Fruit fly (Drosophila melanogaster) whole organism, embryonic: ENCODE data around the gene CG34163.

ENCODE experiments used
- ATbp ChIP-seq: fragments of 200-800 bp; sonication (Bioruptor generic); optimal IDR thresholded peaks from 2 replicates; lab custom pipeline; 2017; ENCODE audit warnings: missing biosample characterization, mild to moderate bottlenecking, missing genetic modification characterization, missing genetic modification reagents
- Adf1 ChIP-seq: fragments of 200-800 bp; sonication (Bioruptor generic); IDR thresholded peaks from 2 replicates; pipeline ENCODE4 v1.3.6; 2022; ENCODE audit warnings: missing biosample characterization, missing genetic modification characterization
- Antp ChIP-seq: fragments of 200-800 bp; sonication (Bioruptor generic); optimal IDR thresholded peaks from 3 replicates; lab custom pipeline; 2016; ENCODE audit warnings: missing biosample characterization, missing genetic modification characterization
- Awh ChIP-seq: fragments of 200-800 bp; sonication (Bioruptor generic); IDR thresholded peaks from 2 replicates; pipeline ENCODE4, ENCODE4 v1.3.6; 2022; ENCODE audit warnings: missing biosample characterization, missing genetic modification characterization
- Bteb2 ChIP-seq: fragments of 200-800 bp; sonication (Bioruptor generic); optimal IDR thresholded peaks from 2 replicates; lab custom pipeline; 2016; ENCODE audit warnings: missing biosample characterization, missing genetic modification characterization
- CG10209 ChIP-seq: fragments of 200-800 bp; sonication (Bioruptor generic); optimal IDR thresholded peaks from 3 replicates; lab custom pipeline; 2017; ENCODE audit warnings: missing biosample characterization, mild to moderate bottlenecking, missing genetic modification characterization, missing genetic modification reagents
- CG10267 ChIP-seq: fragments of 200-800 bp; sonication (Bioruptor generic); optimal IDR thresholded peaks from 2 replicates; lab custom pipeline; 2018; ENCODE audit warnings: missing biosample characterization, mild to moderate bottlenecking, missing genetic modification characterization, moderate library complexity
- CG11085 ChIP-seq: fragments of 200-800 bp; sonication (Bioruptor generic); IDR thresholded peaks from 2 replicates; pipeline ENCODE4 v1.3.6; 2022; ENCODE audit warnings: missing biosample characterization, missing genetic modification characterization
- CG11398 ChIP-seq: fragments of 200-800 bp; sonication (Bioruptor generic); optimal IDR thresholded peaks from 2 replicates; lab custom pipeline; 2016; ENCODE audit warnings: missing biosample characterization, missing genetic modification characterization
- CG14965 ChIP-seq: fragments of 200-800 bp; sonication (Bioruptor generic); optimal IDR thresholded peaks from 2 replicates; lab custom pipeline; 2016; ENCODE audit warnings: missing biosample characterization, missing genetic modification characterization, borderline replicate concordance
- CG15514 ChIP-seq: fragments of 200-800 bp; sonication (Bioruptor generic); optimal IDR thresholded peaks from 3 replicates; lab custom pipeline; 2017; ENCODE audit warnings: missing biosample characterization, missing genetic modification characterization, mild to moderate bottlenecking, moderate library complexity, missing genetic modification reagents
- CG1602 ChIP-seq: fragments of 200-800 bp; sonication (Bioruptor generic); optimal IDR thresholded peaks from 3 replicates; lab custom pipeline; 2016; ENCODE audit warnings: missing biosample characterization, missing genetic modification characterization
- CG16813 ChIP-seq: fragments of 200-800 bp; sonication (Bioruptor generic); IDR thresholded peaks from 3 replicates; pipeline ENCODE4 v1.3.6; 2022; ENCODE audit warnings: missing biosample characterization, missing genetic modification characterization; ENCODE audit not compliant: partially characterized antibody
- CG17328 ChIP-seq: fragments of 200-800 bp; sonication (Bioruptor generic); IDR thresholded peaks from 2 replicates; pipeline ENCODE4 v1.3.6; 2022; ENCODE audit warnings: missing biosample characterization, missing genetic modification characterization
- CG17568 ChIP-seq: fragments of 200-800 bp; sonication (Bioruptor generic); optimal IDR thresholded peaks from 2 replicates; lab custom pipeline; 2018; ENCODE audit warnings: missing biosample characterization, mild to moderate bottlenecking, missing genetic modification characterization, moderate library complexity
- CG17612 ChIP-seq: fragments of 200-800 bp; sonication (Bioruptor generic); IDR thresholded peaks from 2 replicates; pipeline ENCODE4 v1.3.6; 2022; ENCODE audit warnings: missing biosample characterization, missing genetic modification characterization
- CG3163 ChIP-seq: fragments of 200-800 bp; sonication (Bioruptor generic); optimal IDR thresholded peaks from 3 replicates; lab custom pipeline; 2016; ENCODE audit warnings: missing biosample characterization, missing genetic modification characterization
- CG32532 ChIP-seq: fragments of 200-800 bp; sonication (Bioruptor generic); IDR thresholded peaks from 2 replicates; pipeline ENCODE4 v1.3.6; 2022; ENCODE audit warnings: missing biosample characterization, missing genetic modification characterization
- CG43689 ChIP-seq: fragments of 200-800 bp; sonication (Bioruptor generic); IDR thresholded peaks from 2 replicates; pipeline ENCODE4 v1.3.6; 2022; ENCODE audit warnings: missing biosample characterization, missing genetic modification characterization
- CG4707 ChIP-seq: fragments of 200-800 bp; sonication (Bioruptor generic); optimal IDR thresholded peaks from 2 replicates; lab custom pipeline; 2018; ENCODE audit warnings: missing biosample characterization, mild to moderate bottlenecking, missing genetic modification characterization, moderate library complexity
- CG4820 ChIP-seq: fragments of 200-800 bp; sonication (Bioruptor generic); optimal IDR thresholded peaks from 3 replicates; lab custom pipeline; 2016; ENCODE audit warnings: missing biosample characterization, missing genetic modification characterization
- CG6254 ChIP-seq: fragments of 200-800 bp; sonication (Bioruptor generic); optimal IDR thresholded peaks from 3 replicates; lab custom pipeline; 2017; ENCODE audit warnings: mild to moderate bottlenecking, missing biosample characterization, missing genetic modification reagents, missing genetic modification characterization
- CG6791 ChIP-seq: fragments of 200-800 bp; sonication (Bioruptor generic); IDR thresholded peaks from 3 replicates; pipeline ENCODE4 v1.3.6; 2022; ENCODE audit warnings: missing biosample characterization, missing genetic modification characterization; ENCODE audit not compliant: partially characterized antibody
- CG6813 ChIP-seq: fragments of 200-800 bp; sonication (Bioruptor generic); optimal IDR thresholded peaks from 2 replicates; lab custom pipeline; 2017; ENCODE audit warnings: missing biosample characterization, missing genetic modification characterization, mild to moderate bottlenecking, moderate library complexity, missing genetic modification reagents
- CG7372 ChIP-seq: fragments of 200-800 bp; sonication (Bioruptor generic); IDR thresholded peaks from 2 replicates; pipeline ENCODE4 v1.3.6; 2022; ENCODE audit warnings: missing biosample characterization, missing genetic modification characterization
- CG7839 ChIP-seq: fragments of 200-800 bp; sonication (Bioruptor generic); optimal IDR thresholded peaks from 3 replicates; lab custom pipeline; 2018; ENCODE audit warnings: missing biosample characterization, mild to moderate bottlenecking, missing genetic modification characterization, moderate library complexity
- CG9932 ChIP-seq: fragments of 200-800 bp; sonication (Bioruptor generic); IDR thresholded peaks from 2 replicates; pipeline ENCODE4 v1.3.6; 2022; ENCODE audit warnings: missing biosample characterization, missing genetic modification characterization
- E2f2 ChIP-seq: fragments of 200-800 bp; sonication (Bioruptor generic); IDR thresholded peaks from 2 replicates; pipeline ENCODE4 v1.3.6; 2022; ENCODE audit warnings: missing biosample characterization, missing genetic modification characterization
- GATAe ChIP-seq: fragments of 200-800 bp; sonication (Bioruptor generic); conservative IDR thresholded peaks from 2 replicates; pipeline ENCODE4 v1.3.6; 2022; ENCODE audit warnings: missing biosample characterization, missing genetic modification characterization
- Gug ChIP-seq: fragments of 200-800 bp; sonication (Bioruptor generic); IDR thresholded peaks from 4 replicates; pipeline ENCODE4 v1.3.6; 2022; ENCODE audit warnings: missing biosample characterization, missing genetic modification characterization
- HmgD ChIP-seq: fragments of 200-800 bp; sonication (Bioruptor generic); optimal IDR thresholded peaks from 3 replicates; lab custom pipeline; 2016; ENCODE audit warnings: missing biosample characterization, missing genetic modification characterization
- Hr51 ChIP-seq, 2 experiments: fragments of 200-800 bp; sonication (Bioruptor generic); optimal IDR thresholded peaks; 2 replicates in 1 of 2; 3 replicates in 1 of 2; lab custom pipeline; 2016 to 2018; ENCODE audit warnings: missing biosample characterization in 2 of 2, missing genetic modification characterization in 2 of 2, mild to moderate bottlenecking in 1 of 2, moderate library complexity in 1 of 2
- Hsf ChIP-seq: fragments of 200-800 bp; sonication (Bioruptor generic); optimal IDR thresholded peaks from 3 replicates; lab custom pipeline; 2016; ENCODE audit warnings: missing biosample characterization, missing genetic modification characterization
- MTF-1 ChIP-seq: fragments of 200-800 bp; sonication (Bioruptor generic); optimal IDR thresholded peaks from 2 replicates; lab custom pipeline; 2018; ENCODE audit warnings: missing biosample characterization, mild to moderate bottlenecking, missing genetic modification characterization, borderline replicate concordance
- Nf-YA ChIP-seq: fragments of 200-800 bp; sonication (Bioruptor generic); IDR thresholded peaks from 2 replicates; pipeline ENCODE4 v1.3.6; 2022; ENCODE audit warnings: missing biosample characterization, missing genetic modification characterization
- bbx ChIP-seq: fragments of 200-800 bp; sonication (Bioruptor generic); IDR thresholded peaks from 2 replicates; pipeline ENCODE4 v1.3.6; 2022; ENCODE audit warnings: missing biosample characterization, missing genetic modification characterization; ENCODE audit not compliant: partially characterized antibody
- chif ChIP-seq, 2 experiments: fragments of 200-800 bp; sonication (Bioruptor generic); optimal IDR thresholded peaks; 3 replicates each; lab custom pipeline; 2016; ENCODE audit warnings: missing biosample characterization in 2 of 2, missing genetic modification characterization in 2 of 2
- dati ChIP-seq: fragments of 200-800 bp; sonication (Bioruptor generic); IDR thresholded peaks from 2 replicates; pipeline ENCODE4 v1.3.6; 2022; ENCODE audit warnings: missing biosample characterization, missing genetic modification characterization
- dysf ChIP-seq: fragments of 200-800 bp; sonication (Bioruptor generic); IDR thresholded peaks from 3 replicates; pipeline ENCODE4 v1.3.6; 2022; ENCODE audit warnings: missing biosample characterization, missing genetic modification characterization
- ken ChIP-seq: fragments of 200-800 bp; sonication (Bioruptor generic); IDR thresholded peaks from 3 replicates; pipeline ENCODE4 v1.3.6; 2022; ENCODE audit warnings: missing biosample characterization, missing genetic modification characterization
- oc ChIP-seq: fragments of 200-800 bp; sonication (Bioruptor generic); optimal IDR thresholded peaks from 2 replicates; lab custom pipeline; 2018; ENCODE audit warnings: missing biosample characterization, mild to moderate bottlenecking, missing genetic modification characterization, moderate library complexity
- row ChIP-seq: fragments of 200-800 bp; sonication (Bioruptor generic); IDR thresholded peaks from 3 replicates; pipeline ENCODE4 v1.3.6; 2022; ENCODE audit warnings: missing biosample characterization, missing genetic modification characterization
- sd ChIP-seq: fragments of 200-800 bp; sonication (Bioruptor generic); optimal IDR thresholded peaks from 3 replicates; lab custom pipeline; 2018; ENCODE audit warnings: missing biosample characterization, mild to moderate bottlenecking, missing genetic modification characterization, moderate library complexity
- sim ChIP-seq: fragments of 200-800 bp; sonication (Bioruptor generic); IDR thresholded peaks from 2 replicates; pipeline ENCODE4 v1.3.6; 2022; ENCODE audit warnings: missing biosample characterization, missing genetic modification characterization
- sisA ChIP-seq: fragments of 200-800 bp; sonication (Bioruptor generic); IDR thresholded peaks from 2 replicates; pipeline ENCODE4 v1.3.6; 2022; ENCODE audit warnings: missing biosample characterization, missing genetic modification characterization
- slou ChIP-seq: fragments of 200-800 bp; sonication (Bioruptor generic); optimal IDR thresholded peaks from 3 replicates; lab custom pipeline; 2016; ENCODE audit warnings: missing biosample characterization, missing genetic modification characterization
- sr ChIP-seq: fragments of 200-800 bp; sonication (Bioruptor generic); IDR thresholded peaks from 3 replicates; pipeline ENCODE4 v1.3.6; 2022; ENCODE audit warnings: missing biosample characterization, missing genetic modification characterization
- tin ChIP-seq: fragments of 200-800 bp; sonication (Bioruptor generic); optimal IDR thresholded peaks from 3 replicates; lab custom pipeline; 2016; ENCODE audit warnings: missing biosample characterization, missing genetic modification characterization
- tio ChIP-seq: fragments of 200-800 bp; sonication (Bioruptor generic); optimal IDR thresholded peaks from 2 replicates; lab custom pipeline; 2017; ENCODE audit warnings: missing biosample characterization, missing genetic modification characterization, inconsistent platforms
- zen ChIP-seq: fragments of 200-800 bp; sonication (Bioruptor generic); optimal IDR thresholded peaks from 3 replicates; lab custom pipeline; 2018; ENCODE audit warnings: missing biosample characterization, mild to moderate bottlenecking, missing genetic modification characterization, moderate library complexity

CG34163 gene

dm6 chr2L:12004211-12004979 is 16.3 kb downstream of the CG34163 start (continued):
- no peak for TF ChIP-seq row (GFP tag; lab: Robert Waterston, UW)
- TF ChIP-seq CG6791 (GFP tag; lab: Robert Waterston, UW) = no peak
- TF ChIP-seq sr (GFP tag; lab: Robert Waterston, UW) = no peak
- no peak for TF ChIP-seq dysf
- TF ChIP-seq CG17612 (GFP tag; lab: Robert Waterston, UW) = no peak
- TF ChIP-seq CG7839 (tag; lab: Kevin White, UChicago) = peak; percentile 22
- no peak for TF ChIP-seq bbx (GFP tag; lab: Robert Waterston, UW)
- no peak for TF ChIP-seq sisA (GFP tag; lab: Robert Waterston, UW)
- peak; percentile 8 for TF ChIP-seq CG1602
- TF ChIP-seq CG6813 (GFP tag; lab: Kevin White, UChicago) = peak; percentile 85
- TF ChIP-seq CG6254 (GFP tag; lab: Kevin White, UChicago) = peak; percentile 58
- no peak for TF ChIP-seq slou (GFP tag; lab: Kevin White, UChicago)
- TF ChIP-seq E2f2 (GFP tag; lab: Robert Waterston, UW) = no peak
- TF ChIP-seq zen (tag; lab: Kevin White, UChicago) = no peak
- TF ChIP-seq CG9932 = no peak
- no peak for TF ChIP-seq ken
- no peak for TF ChIP-seq HmgD (GFP tag; lab: Kevin White, UChicago)
- peak; percentile 86 for TF ChIP-seq CG11398 (GFP tag; lab: Kevin White, UChicago)
- TF ChIP-seq CG7372 = no peak
- no peak for TF ChIP-seq GATAe
- no peak for TF ChIP-seq Gug
- TF ChIP-seq CG4820 = peak; percentile 13
- TF ChIP-seq CG43689 = no peak
- TF ChIP-seq Hsf (GFP tag; lab: Kevin White, UChicago) = no peak
- TF ChIP-seq Adf1 = no peak
- TF ChIP-seq Nf-YA = no peak
- peak in 1 of 2 experiments; percentile 15 for TF ChIP-seq Hr51 (GFP tag; optimal IDR thresholded peaks at IDR 0.05; lab: Kevin White, UChicago)
- TF ChIP-seq CG10267 (tag; lab: Kevin White, UChicago) = peak; percentile 10
- peak; percentile 33 for TF ChIP-seq Antp (GFP tag; lab: Kevin White, UChicago)
- no peak for TF ChIP-seq CG3163 (GFP tag; lab: Kevin White, UChicago)
- TF ChIP-seq CG17328 = no peak
- TF ChIP-seq tio = no peak
- TF ChIP-seq sd (tag; lab: Kevin White, UChicago) = peak; percentile 100
- TF ChIP-seq CG10209 (GFP tag; lab: Kevin White, UChicago) = peak; percentile 84
- TF ChIP-seq CG16813 (GFP tag; lab: Robert Waterston, UW) = no peak
- TF ChIP-seq sim (GFP tag; lab: Robert Waterston, UW) = no peak
- peak; percentile 9 for TF ChIP-seq CG14965 (GFP tag; lab: Kevin White, UChicago)
- TF ChIP-seq MTF-1 = peak; percentile 75
- peak; percentile 96 for TF ChIP-seq ATbp (GFP tag; lab: Kevin White, UChicago)
- no peak for TF ChIP-seq Bteb2 (GFP tag; lab: Kevin White, UChicago)
- no peak for TF ChIP-seq dati (GFP tag; lab: Robert Waterston, UW)
- no peak for TF ChIP-seq CG32532 (GFP tag; lab: Robert Waterston, UW)
- TF ChIP-seq CG11085 (GFP tag; lab: Robert Waterston, UW) = no peak
- TF ChIP-seq CG15514 = peak; percentile 29
- peak; percentile 94 for TF ChIP-seq CG17568 (GFP tag; lab: Kevin White, UChicago)
- peak; percentile 27 to 42 for TF ChIP-seq chif (GFP tag; optimal IDR thresholded peaks at IDR 0.05; lab: Kevin White, UChicago)
- TF ChIP-seq Awh (GFP tag; lab: Robert Waterston, UW) = no peak
- peak; percentile 25 for TF ChIP-seq tin
- TF ChIP-seq oc (tag; lab: Kevin White, UChicago) = no peak
- TF ChIP-seq CG4707 (GFP tag; lab: Kevin White, UChicago) = peak; percentile 88
